Worm (Caenorhabditis elegans): ENCODE results near the gene F33E11.3.

The F33E11.3 gene

ce11 chrV:346005-346404 is 41.5 kb upstream of the F33E11.3 start:
- TF ChIP-seq eyg-1 (tag; optimal IDR thresholded peaks at IDR 0.05) (no peak), ref-2 (tag; optimal IDR thresholded peaks at IDR 0.05) (no peak), unc-3 (GFP tag; conservative IDR thresholded peaks at IDR 0.05) (no peak), unc-3 (tag; optimal IDR thresholded peaks at IDR 0.05) (no peak), unc-55 (GFP tag; optimal IDR thresholded peaks at IDR 0.05) (no peak), T23F11.4 (GFP tag; optimal IDR thresholded peaks at IDR 0.05) (no peak), ceh-48 (tag; optimal IDR thresholded peaks at IDR 0.05) (no peak), K09A11.1 (tag; optimal IDR thresholded peaks at IDR 0.05; ENCODE audit: insufficient read depth) (no peak), hlh-15 (tag; optimal IDR thresholded peaks at IDR 0.05) (no peak), ahr-1 (tag; optimal IDR thresholded peaks at IDR 0.05) (no peak), tbx-2 (tag; optimal IDR thresholded peaks at IDR 0.05) (no peak), pros-1 (tag; optimal IDR thresholded peaks at IDR 0.05) (no peak), nhr-11 (tag; optimal IDR thresholded peaks at IDR 0.05) (no peak), hlh-13 (GFP tag; optimal IDR thresholded peaks at IDR 0.05) (no peak), K02D7.2 (tag; optimal IDR thresholded peaks at IDR 0.05) (no peak), sox-4 (tag; optimal IDR thresholded peaks at IDR 0.05) (no peak), C38D4.7 (GFP tag; optimal IDR thresholded peaks at IDR 0.05) (no peak), ceh-18 (tag; optimal IDR thresholded peaks at IDR 0.05) (no peak), ceh-31 (tag; optimal IDR thresholded peaks at IDR 0.05) (no peak)

ce11 chrV:343546-343945 is 39.0 kb upstream of the F33E11.3 start:
- TF ChIP-seq T23F11.4 (GFP tag; optimal IDR thresholded peaks at IDR 0.05) (no peak), unc-86 (tag; optimal IDR thresholded peaks at IDR 0.05) (no peak), pros-1 (tag; optimal IDR thresholded peaks at IDR 0.05) (no peak), unc-3 (GFP tag; conservative IDR thresholded peaks at IDR 0.05) (no peak), unc-3 (tag; optimal IDR thresholded peaks at IDR 0.05) (no peak), ama-1 (optimal IDR thresholded peaks at IDR 0.05) (no peak), pqm-1 (tag; optimal IDR thresholded peaks at IDR 0.05) (no peak), tbx-7 (tag; optimal IDR thresholded peaks at IDR 0.05) (no peak), nhr-232 (tag; optimal IDR thresholded peaks at IDR 0.05) (no peak)

ce11 chrV:343128-343527 is 38.6 kb upstream of the F33E11.3 start, which contains the start of gene wago-10:
TSS of gene wago-10 (plus strand) at chrV:343428.
- TF ChIP-seq K09A11.1 (tag; optimal IDR thresholded peaks at IDR 0.05; ENCODE audit: insufficient read depth) (no peak), ceh-24 (tag; optimal IDR thresholded peaks at IDR 0.05) (no peak), ceh-9 (tag; optimal IDR thresholded peaks at IDR 0.05) (no peak), che-1 (tag; optimal IDR thresholded peaks at IDR 0.05) (no peak), hlh-6 (tag; optimal IDR thresholded peaks at IDR 0.05) (no peak), pha-2 (tag; optimal IDR thresholded peaks at IDR 0.05) (no peak), hlh-15 (tag; optimal IDR thresholded peaks at IDR 0.05) (no peak), pax-1 (tag; optimal IDR thresholded peaks at IDR 0.05) (no peak), zip-5 (tag; optimal IDR thresholded peaks at IDR 0.05) (no peak), ztf-16 (tag; optimal IDR thresholded peaks at IDR 0.05) (no peak), unc-42 (tag; optimal IDR thresholded peaks at IDR 0.05) (no peak), fkh-10 (GFP tag; optimal IDR thresholded peaks at IDR 0.05) (no peak), unc-86 (tag; optimal IDR thresholded peaks at IDR 0.05) (no peak), ceh-2 (tag; optimal IDR thresholded peaks at IDR 0.05) (no peak), ref-2 (tag; optimal IDR thresholded peaks at IDR 0.05) (no peak)

- no peak for TF ChIP-seq K02D7.2 (tag; optimal IDR thresholded peaks at IDR 0.05)
- no peak for TF ChIP-seq ref-2 (tag; optimal IDR thresholded peaks at IDR 0.05)
- TF ChIP-seq tbx-2 (tag; optimal IDR thresholded peaks at IDR 0.05): no peak
Observed at ce11 chrV:342346-342745, 37.8 kb upstream of the F33E11.3 start.

- no peak for TF ChIP-seq ceh-31 (tag; optimal IDR thresholded peaks at IDR 0.05)
Observed at ce11 chrV:336350-336749, 31.8 kb upstream of the F33E11.3 start, which contains the start of gene dmd-8. TSS of gene dmd-8 (minus strand) at chrV:336450.
